Worm (Caenorhabditis elegans) whole organism, L1 larva: Measurements from ENCODE around the gene rps-5.

Source experiments
- C16A3.4 ChIP-seq: fragments of 150-350 bp; optimal IDR thresholded peaks from 2 replicates; lab custom pipeline; 2014; ENCODE audit warnings: missing biosample characterization, missing genetic modification characterization
- C34B4.2 ChIP-seq: sonication (generic microtip); optimal IDR thresholded peaks from 2 replicates; lab custom pipeline; 2017; ENCODE audit warnings: mild to moderate bottlenecking, missing genetic modification characterization, missing compliant biosample characterization
- Y116A8C.19 ChIP-seq: sonication (generic microtip); optimal IDR thresholded peaks from 2 replicates; lab custom pipeline; 2016; ENCODE audit warnings: missing compliant biosample characterization, missing genetic modification characterization, borderline replicate concordance
- alr-1 ChIP-seq: fragments of 200-800 bp; sonication (Bioruptor generic); optimal IDR thresholded peaks from 2 replicates; lab custom pipeline; 2018; ENCODE audit warnings: borderline replicate concordance, mild to moderate bottlenecking, missing genetic modification characterization, missing compliant biosample characterization
- ama-1 ChIP-seq: fragments of 150-350 bp; optimal IDR thresholded peaks from 2 replicates; lab custom pipeline; 2014
- ceh-8 ChIP-seq: fragments of 200-800 bp; sonication (Bioruptor generic); optimal IDR thresholded peaks from 2 replicates; lab custom pipeline; 2018; ENCODE audit warnings: mild to moderate bottlenecking, missing genetic modification characterization, moderate library complexity, missing compliant biosample characterization
- ceh-82 ChIP-seq, 3 experiments: fragments of 150-350 bp in 1 of 3; sonication (generic microtip) in 2 of 3; optimal IDR thresholded peaks; 2 replicates each; lab custom pipeline; 2014 to 2017; ENCODE audit warnings: missing biosample characterization in 3 of 3, missing genetic modification characterization in 3 of 3
- ces-1 ChIP-seq: fragments of 150-350 bp; optimal IDR thresholded peaks from 2 replicates; lab custom pipeline; 2014; ENCODE audit warnings: missing biosample characterization, missing genetic modification reagents, missing genetic modification characterization
- dpl-1 ChIP-seq, 3 experiments: fragments of 150-350 bp in 2 of 3; sonication (generic microtip) in 1 of 3; optimal IDR thresholded peaks; 2 replicates each; lab custom pipeline; 2014 to 2017; ENCODE audit warnings: missing biosample characterization in 3 of 3, missing genetic modification characterization in 3 of 3, missing genetic modification reagents in 3 of 3
- dsc-1 ChIP-seq: sonication (generic microtip); optimal IDR thresholded peaks from 2 replicates; lab custom pipeline; 2016; ENCODE audit warnings: mild to moderate bottlenecking, missing genetic modification characterization, missing compliant biosample characterization
- efl-1 ChIP-seq, 4 experiments: fragments of 150-350 bp; optimal IDR thresholded peaks in 3 of 4; peaks in 1 of 4; 1 replicate in 1 of 4; 2 replicates in 3 of 4; lab custom pipeline; 2014; ENCODE audit warnings: missing biosample characterization in 2 of 4, missing genetic modification characterization in 2 of 4, missing genetic modification reagents in 2 of 4
- efl-3 ChIP-seq: fragments of 200-800 bp; sonication (Bioruptor generic); optimal IDR thresholded peaks from 2 replicates; lab custom pipeline; 2018; ENCODE audit warnings: mild to moderate bottlenecking, missing genetic modification characterization, missing compliant biosample characterization
- elt-2 ChIP-seq: sonication (generic microtip); optimal IDR thresholded peaks from 2 replicates; lab custom pipeline; 2016; ENCODE audit warnings: missing genetic modification characterization, mild to moderate bottlenecking, inconsistent platforms, missing compliant biosample characterization, missing genetic modification reagents
- elt-3 ChIP-seq, 6 experiments: fragments of 150-350 bp in 1 of 6; sonication (generic microtip); optimal IDR thresholded peaks; 2 replicates each; lab custom pipeline; 2017 to 2018; ENCODE audit warnings: missing biosample characterization in 6 of 6, missing genetic modification characterization in 6 of 6, inconsistent platforms in 1 of 6
- fos-1 ChIP-seq: fragments of 150-350 bp; optimal IDR thresholded peaks from 2 replicates; lab custom pipeline; 2014; ENCODE audit warnings: missing biosample characterization, missing genetic modification characterization
- hlh-17 ChIP-seq: fragments of 200-800 bp; sonication (Bioruptor generic); optimal IDR thresholded peaks from 2 replicates; lab custom pipeline; 2018; ENCODE audit warnings: missing genetic modification characterization, mild to moderate bottlenecking, missing compliant biosample characterization, moderate library complexity, borderline replicate concordance
- hlh-4 ChIP-seq: sonication (generic microtip); optimal IDR thresholded peaks from 2 replicates; lab custom pipeline; 2016; ENCODE audit warnings: mild to moderate bottlenecking, missing genetic modification characterization, missing compliant biosample characterization
- lin-35 ChIP-seq, 2 experiments: fragments of 150-350 bp; optimal IDR thresholded peaks; 2 replicates each; lab custom pipeline; 2014; ENCODE audit warnings: missing biosample characterization in 2 of 2, missing genetic modification characterization in 2 of 2, missing genetic modification reagents in 2 of 2
- lin-39 ChIP-seq: fragments of 150-350 bp; optimal IDR thresholded peaks from 2 replicates; lab custom pipeline; 2014; ENCODE audit warnings: missing biosample characterization, missing genetic modification reagents, missing genetic modification characterization
- lir-3 ChIP-seq: sonication (generic microtip); optimal IDR thresholded peaks from 2 replicates; lab custom pipeline; 2016; ENCODE audit warnings: mild to moderate bottlenecking, missing genetic modification characterization, moderate library complexity, missing compliant biosample characterization; ENCODE audit not compliant: poor library complexity
- lsy-2 ChIP-seq, 2 experiments: fragments of 150-350 bp; optimal IDR thresholded peaks; 2 replicates each; lab custom pipeline; 2014; ENCODE audit warnings: missing biosample characterization in 2 of 2, missing genetic modification characterization in 2 of 2
- mab-9 ChIP-seq: fragments of 200-800 bp; sonication (Bioruptor generic); IDR thresholded peaks from 2 replicates; pipeline ENCODE4 v1.3.6; 2022; ENCODE audit warnings: missing genetic modification reagents, missing genetic modification characterization, missing compliant biosample characterization
- mdl-1 ChIP-seq, 2 experiments: fragments of 150-350 bp; optimal IDR thresholded peaks; 2 replicates each; lab custom pipeline; 2014 to 2017; ENCODE audit warnings: missing biosample characterization in 2 of 2, missing genetic modification characterization in 2 of 2, inconsistent platforms in 1 of 2
- mef-2 ChIP-seq: fragments of 150-350 bp; optimal IDR thresholded peaks from 2 replicates; lab custom pipeline; 2014; ENCODE audit warnings: missing biosample characterization, missing genetic modification characterization
- nhr-12 ChIP-seq: sonication (generic microtip); optimal IDR thresholded peaks from 2 replicates; lab custom pipeline; 2017; ENCODE audit warnings: missing biosample characterization, missing genetic modification characterization
- nhr-19 ChIP-seq: fragments of 200-800 bp; sonication (Bioruptor generic); conservative IDR thresholded peaks from 2 replicates; pipeline ENCODE4 v1.3.6; 2022; ENCODE audit warnings: missing genetic modification characterization, missing compliant biosample characterization
- nhr-237 ChIP-seq: fragments of 150-350 bp; optimal IDR thresholded peaks from 2 replicates; lab custom pipeline; 2014; ENCODE audit warnings: missing biosample characterization, missing genetic modification characterization
- nhr-28 ChIP-seq: fragments of 150-350 bp; optimal IDR thresholded peaks from 2 replicates; lab custom pipeline; 2014; ENCODE audit warnings: missing biosample characterization, missing genetic modification characterization
- nhr-47 ChIP-seq: sonication (generic microtip); optimal IDR thresholded peaks from 2 replicates; lab custom pipeline; 2016; ENCODE audit warnings: mild to moderate bottlenecking, missing genetic modification characterization, moderate library complexity, missing compliant biosample characterization
- nhr-71 ChIP-seq: sonication (generic microtip); optimal IDR thresholded peaks from 2 replicates; lab custom pipeline; 2016; ENCODE audit warnings: mild to moderate bottlenecking, missing genetic modification characterization, moderate library complexity, missing compliant biosample characterization
- nhr-85 ChIP-seq: sonication (generic microtip); peaks from one replicate; lab custom pipeline; 2016; ENCODE audit warnings: missing genetic modification characterization, inconsistent platforms, missing compliant biosample characterization
- pag-3 ChIP-seq: sonication (generic microtip); optimal IDR thresholded peaks from 2 replicates; lab custom pipeline; 2017; ENCODE audit warnings: missing genetic modification characterization, mild to moderate bottlenecking, missing compliant biosample characterization, antibody characterized with exemption, borderline replicate concordance; ENCODE audit not compliant: insufficient read depth
- rnt-1 ChIP-seq: sonication (generic microtip); optimal IDR thresholded peaks from 2 replicates; lab custom pipeline; 2016; ENCODE audit warnings: mild to moderate bottlenecking, missing genetic modification characterization, moderate library complexity, missing compliant biosample characterization
- skn-1 ChIP-seq: fragments of 150-350 bp; optimal IDR thresholded peaks from 2 replicates; lab custom pipeline; 2014; ENCODE audit warnings: missing biosample characterization, missing genetic modification characterization
- snpc-4 ChIP-seq: fragments of 150-350 bp; optimal IDR thresholded peaks from 2 replicates; lab custom pipeline; 2014; ENCODE audit warnings: missing biosample characterization, missing genetic modification characterization
- snu-23 ChIP-seq: sonication (generic microtip); optimal IDR thresholded peaks from 2 replicates; lab custom pipeline; 2016; ENCODE audit warnings: missing genetic modification characterization, missing compliant biosample characterization
- sox-4 ChIP-seq: sonication (generic microtip); optimal IDR thresholded peaks from 2 replicates; lab custom pipeline; 2016; ENCODE audit warnings: missing genetic modification characterization, missing compliant biosample characterization
- sup-37 ChIP-seq: fragments of 200-800 bp; sonication (Bioruptor generic); optimal IDR thresholded peaks from 2 replicates; lab custom pipeline; 2018; ENCODE audit warnings: mild to moderate bottlenecking, missing genetic modification characterization, missing compliant biosample characterization
- tlp-1 ChIP-seq: fragments of 150-350 bp; optimal IDR thresholded peaks from 2 replicates; lab custom pipeline; 2014; ENCODE audit warnings: missing biosample characterization, missing genetic modification characterization
- unc-130 ChIP-seq: fragments of 150-350 bp; optimal IDR thresholded peaks from 2 replicates; lab custom pipeline; 2017; ENCODE audit warnings: missing biosample characterization, missing genetic modification characterization, inconsistent platforms
- unc-30 ChIP-seq: sonication (generic microtip); optimal IDR thresholded peaks from 2 replicates; lab custom pipeline; 2017; ENCODE audit warnings: missing biosample characterization, missing genetic modification characterization
- unc-86 ChIP-seq: sonication (generic microtip); optimal IDR thresholded peaks from 2 replicates; lab custom pipeline; 2016; ENCODE audit warnings: missing genetic modification characterization, missing compliant biosample characterization
- unc-98 ChIP-seq: fragments of 200-800 bp; sonication (Bioruptor generic); IDR thresholded peaks from 2 replicates; pipeline ENCODE4 v1.3.6; 2022; ENCODE audit warnings: missing genetic modification characterization, missing compliant biosample characterization
- xbp-1 ChIP-seq: sonication (generic microtip); optimal IDR thresholded peaks from 2 replicates; lab custom pipeline; 2016; ENCODE audit warnings: missing genetic modification characterization, missing compliant biosample characterization
- zag-1 ChIP-seq: fragments of 150-350 bp; optimal IDR thresholded peaks from 2 replicates; lab custom pipeline; 2014; ENCODE audit warnings: missing biosample characterization, missing genetic modification characterization
- zip-4 ChIP-seq: fragments of 200-800 bp; sonication (Bioruptor generic); optimal IDR thresholded peaks from 2 replicates; lab custom pipeline; 2018; ENCODE audit warnings: mild to moderate bottlenecking, missing genetic modification characterization, moderate library complexity, missing compliant biosample characterization
- ztf-11 ChIP-seq, 2 experiments: sonication (generic microtip); optimal IDR thresholded peaks; 2 replicates each; lab custom pipeline; 2016 to 2017; ENCODE audit warnings: missing genetic modification characterization in 2 of 2, missing biosample characterization in 1 of 2, missing compliant biosample characterization in 1 of 2

Gene rps-5

DNA sequence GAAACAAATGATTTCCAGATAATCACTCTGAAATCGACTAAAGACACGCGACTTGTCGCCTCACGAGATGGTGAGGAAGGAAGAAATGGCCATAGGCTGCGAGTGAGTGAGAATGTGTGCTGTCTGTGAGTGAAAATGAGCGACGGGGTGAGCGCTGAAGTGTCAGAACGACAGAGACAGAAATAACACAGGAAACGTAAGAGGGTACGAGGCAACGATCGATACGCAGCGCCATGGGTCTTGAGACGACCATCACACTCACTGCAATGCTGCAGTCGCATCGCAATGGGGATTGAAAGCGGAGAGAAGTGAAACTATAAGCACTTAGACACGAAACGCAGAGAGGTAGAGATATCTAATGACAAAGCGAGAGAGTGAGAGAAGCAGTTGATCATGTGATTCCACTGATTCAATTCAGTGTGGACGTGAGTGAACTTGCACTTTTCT is 28.0 kb downstream of the rps-5 start (continued):
- TF ChIP-seq sup-37, result peak; percentile 42
- peak; percentile 93 for TF ChIP-seq dsc-1 (tag; lab: Kevin White, UChicago)
- peak; percentile 93 for TF ChIP-seq unc-130 (tag; lab: Kevin White, UChicago)
- peak; percentile 84 for TF ChIP-seq mef-2 (tag; lab: Kevin White, UChicago)
- TF ChIP-seq mdl-1 (tag; optimal IDR thresholded peaks at IDR 0.05; lab: Kevin White, UChicago), result peak in 1 of 2 experiments; percentile 95
- TF ChIP-seq ceh-82 (tag; optimal IDR thresholded peaks at IDR 0.05; lab: Kevin White, UChicago), result peak; percentile 80 to 92 (median 90)
- peak; percentile 91 for TF ChIP-seq nhr-237 (tag; lab: Kevin White, UChicago)
- TF ChIP-seq nhr-71 (tag; lab: Kevin White, UChicago), result peak; percentile 99
- TF ChIP-seq elt-3 (tag; optimal IDR thresholded peaks at IDR 0.05; lab: Kevin White, UChicago), result peak in 4 of 6 experiments; percentile 28 to 90 (median 75)
- TF ChIP-seq zip-4 (GFP tag; lab: Kevin White, UChicago), result peak; percentile 60
- peak; percentile 91 for TF ChIP-seq fos-1
- TF ChIP-seq snpc-4, result peak; percentile 71
- TF ChIP-seq Y116A8C.19 (tag; lab: Kevin White, UChicago), result no peak
- TF ChIP-seq tlp-1 (tag; lab: Kevin White, UChicago), result no peak
- TF ChIP-seq pag-3 (tag; lab: Kevin White, UChicago), result no peak
- TF ChIP-seq hlh-4, result no peak
- TF ChIP-seq hlh-17 (GFP tag; lab: Kevin White, UChicago), result no peak
- TF ChIP-seq alr-1 (tag; lab: Kevin White, UChicago), result no peak
- TF ChIP-seq nhr-47 (tag; lab: Kevin White, UChicago), result peak; percentile 96
- no peak for TF ChIP-seq nhr-12 (tag; lab: Kevin White, UChicago)
- peak; percentile 69 to 75 (median 73) for TF ChIP-seq dpl-1 (GFP tag; optimal IDR thresholded peaks at IDR 0.05; lab: Kevin White, UChicago)
- TF ChIP-seq lin-39 (tag; lab: Kevin White, UChicago), result peak; percentile 83
- TF ChIP-seq unc-98, result no peak; the same call in 1 of the 2 replicates
- TF ChIP-seq sox-4 (tag; lab: Kevin White, UChicago), result peak; percentile 65
- peak; percentile 91 to 94 for TF ChIP-seq lsy-2 (tag; optimal IDR thresholded peaks at IDR 0.05; lab: Kevin White, UChicago)
- peak; percentile 45 for TF ChIP-seq C34B4.2 (tag; lab: Kevin White, UChicago)
- TF ChIP-seq nhr-28 (tag; lab: Kevin White, UChicago), result no peak
- peak; percentile 65 for TF ChIP-seq elt-2
- peak; percentile 89 for TF ChIP-seq lir-3
- peak; percentile 94 for TF ChIP-seq xbp-1
- TF ChIP-seq mab-9 (GFP tag; lab: Robert Waterston, UW), result peak; percentile 81
- TF ChIP-seq ces-1 (GFP tag; lab: Kevin White, UChicago), result no peak
- peak; percentile 86 to 92 for TF ChIP-seq efl-1 (optimal IDR thresholded peaks at IDR 0.05; lab: Kevin White, UChicago)
- peak; percentile 67 to 97 for TF ChIP-seq efl-1 (GFP tag; optimal IDR thresholded peaks at IDR 0.05 in 1 of 2; lab: Kevin White, UChicago)
- TF ChIP-seq C16A3.4 (tag; lab: Kevin White, UChicago), result peak; percentile 91
- peak in 1 of 2 experiments; percentile 77 for TF ChIP-seq ztf-11 (tag; optimal IDR thresholded peaks at IDR 0.05; lab: Kevin White, UChicago)
- TF ChIP-seq unc-30, result no peak

DNA sequence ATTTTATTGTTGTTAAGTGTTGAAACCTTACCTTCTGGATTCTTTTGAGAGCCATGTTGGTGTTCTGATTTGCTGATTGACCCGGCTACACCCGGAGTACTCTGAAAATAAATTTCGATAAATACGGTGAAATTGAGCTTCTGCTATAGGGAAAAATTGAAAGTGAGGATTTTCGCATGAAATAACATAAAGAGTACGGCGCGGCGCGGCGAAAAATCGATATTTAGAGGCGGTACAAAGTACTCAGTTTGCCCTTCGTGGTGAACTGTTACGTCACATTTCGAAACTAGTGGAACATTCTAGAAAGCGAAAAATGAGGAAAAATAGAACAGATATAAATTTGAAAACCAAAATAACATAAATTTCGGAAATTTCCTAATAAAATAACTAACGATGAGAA is 28.7 kb downstream of the rps-5 start, which contains the start of gene let-70:
Gene let-70, minus strand, starts transcription at position 101 of the 400 bp plus-strand sequence.
- TF ChIP-seq efl-3 (no peak), skn-1 (tag; lab: Kevin White, UChicago) (peak; percentile 23)

DNA sequence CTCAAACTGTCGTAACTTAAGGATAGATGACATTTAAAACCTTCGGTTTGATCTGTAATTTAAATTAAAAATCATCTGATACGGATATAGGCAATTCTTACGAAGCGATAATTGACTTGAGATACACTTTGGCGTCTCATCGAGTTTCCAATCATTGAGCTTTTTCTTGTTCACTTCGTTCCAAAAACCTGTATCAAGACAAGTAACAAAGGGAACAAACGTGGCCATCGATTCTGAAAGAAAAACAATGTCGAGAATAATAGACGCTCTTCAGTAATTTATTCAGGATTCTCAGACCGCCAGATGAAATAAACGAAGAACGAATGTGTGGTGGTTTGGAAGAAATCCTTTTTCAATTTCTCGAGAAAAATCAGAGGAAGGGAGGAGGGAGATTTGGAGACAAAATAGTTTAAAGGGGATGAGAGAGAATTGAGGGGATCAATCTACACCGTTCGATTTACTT is 30.0 kb downstream of the rps-5 start, which contains the start of gene atg-7:
Gene atg-7, minus strand, starts transcription at position 233 of the 463 bp plus-strand sequence.
- TF ChIP-seq lir-3 (peak; percentile 13), nhr-19 (GFP tag; lab: Robert Waterston, UW) (no peak), unc-86 (tag; lab: Kevin White, UChicago) (no peak), ama-1 (lab: Kevin White, UChicago) (peak; percentile 90), rnt-1 (tag; lab: Kevin White, UChicago) (peak; percentile 10), nhr-85 (tag; lab: Kevin White, UChicago) (peak; percentile 69), lin-35 (GFP tag; optimal IDR thresholded peaks at IDR 0.05; lab: Kevin White, UChicago) (no peak), xbp-1 (peak; percentile 14), snu-23 (GFP tag; lab: Kevin White, UChicago) (peak; percentile 9), efl-1 (optimal IDR thresholded peaks at IDR 0.05; lab: Kevin White, UChicago) (peak; percentile 6 to 7), efl-1 (GFP tag; optimal IDR thresholded peaks at IDR 0.05 in 1 of 2; lab: Kevin White, UChicago) (peak in 1 of 2 experiments; percentile 67), ceh-8 (GFP tag; lab: Kevin White, UChicago) (peak; percentile 21), mdl-1 (tag; optimal IDR thresholded peaks at IDR 0.05; lab: Kevin White, UChicago) (no peak), zag-1 (tag; lab: Kevin White, UChicago) (no peak), unc-30 (no peak), lsy-2 (tag; optimal IDR thresholded peaks at IDR 0.05; lab: Kevin White, UChicago) (peak in 1 of 2 experiments; percentile 4), nhr-12 (tag; lab: Kevin White, UChicago) (no peak), alr-1 (tag; lab: Kevin White, UChicago) (no peak)
